Fruit fly (Drosophila melanogaster) whole organism, embryonic: Measurements from ENCODE around the gene Cdk1.
A peak's percentile ranks its signal among the peaks of the same experiment; 100 is the strongest.

ENCODE experiments used
- Atf3 ChIP-seq: fragments of 200-800 bp; sonication (Bioruptor generic); optimal IDR thresholded peaks from 3 replicates; lab custom pipeline; 2016; ENCODE audit warnings: missing biosample characterization, missing genetic modification characterization
- Atf6 ChIP-seq: fragments of 200-800 bp; sonication (Bioruptor generic); IDR thresholded peaks from 2 replicates; pipeline ENCODE4 v1.3.6; 2022; ENCODE audit warnings: missing biosample characterization, missing genetic modification characterization
- Awh ChIP-seq: fragments of 200-800 bp; sonication (Bioruptor generic); IDR thresholded peaks from 2 replicates; pipeline ENCODE4, ENCODE4 v1.3.6; 2022; ENCODE audit warnings: missing biosample characterization, missing genetic modification characterization
- Blimp-1 ChIP-seq: fragments of 200-800 bp; sonication (Bioruptor generic); optimal IDR thresholded peaks from 3 replicates; lab custom pipeline; 2018; ENCODE audit warnings: missing biosample characterization, missing genetic modification characterization, mild to moderate bottlenecking, moderate library complexity, missing genetic modification reagents
- CG11560 ChIP-seq: fragments of 200-800 bp; sonication (Bioruptor generic); IDR thresholded peaks from 3 replicates; pipeline ENCODE4 v1.3.6; 2022; ENCODE audit warnings: missing biosample characterization, missing genetic modification characterization
- CG1832 ChIP-seq: fragments of 200-800 bp; sonication (Bioruptor generic); optimal IDR thresholded peaks from 2 replicates; lab custom pipeline; 2017; ENCODE audit warnings: missing biosample characterization, mild to moderate bottlenecking, missing genetic modification characterization, inconsistent platforms
- CG18599 ChIP-seq: fragments of 200-800 bp; sonication (Bioruptor generic); optimal IDR thresholded peaks from 3 replicates; lab custom pipeline; 2017; ENCODE audit warnings: missing biosample characterization, missing genetic modification characterization, mild to moderate bottlenecking, moderate library complexity, missing genetic modification reagents
- CG2202 ChIP-seq: fragments of 200-800 bp; sonication (Bioruptor generic); optimal IDR thresholded peaks from 2 replicates; lab custom pipeline; 2018; ENCODE audit warnings: missing biosample characterization, mild to moderate bottlenecking, missing genetic modification characterization
- CG4617 ChIP-seq: fragments of 200-800 bp; sonication (Bioruptor generic); optimal IDR thresholded peaks from 3 replicates; lab custom pipeline; 2016; ENCODE audit warnings: missing biosample characterization, missing genetic modification characterization, borderline replicate concordance
- CG6683 ChIP-seq: fragments of 200-800 bp; sonication (Bioruptor generic); optimal IDR thresholded peaks from 2 replicates; lab custom pipeline; 2017; ENCODE audit warnings: missing biosample characterization, mild to moderate bottlenecking, missing genetic modification characterization, missing genetic modification reagents
- CG6689 ChIP-seq: fragments of 200-800 bp; sonication (Bioruptor generic); IDR thresholded peaks from 2 replicates; pipeline ENCODE4 v1.3.6; 2022; ENCODE audit warnings: missing biosample characterization, missing genetic modification characterization
- CG7556 ChIP-seq: fragments of 200-800 bp; sonication (Bioruptor generic); optimal IDR thresholded peaks from 2 replicates; lab custom pipeline; 2017; ENCODE audit warnings: missing biosample characterization, mild to moderate bottlenecking, missing genetic modification characterization
- CG7987 ChIP-seq: fragments of 200-800 bp; sonication (Bioruptor generic); optimal IDR thresholded peaks from 2 replicates; lab custom pipeline; 2018; ENCODE audit warnings: missing biosample characterization, mild to moderate bottlenecking, missing genetic modification characterization, moderate library complexity
- CG8281 ChIP-seq: fragments of 200-800 bp; sonication (Bioruptor generic); optimal IDR thresholded peaks from 2 replicates; lab custom pipeline; 2018; ENCODE audit warnings: missing biosample characterization, mild to moderate bottlenecking, missing genetic modification characterization, moderate library complexity
- CG8924 ChIP-seq: fragments of 200-800 bp; optimal IDR thresholded peaks from 3 replicates; lab custom pipeline; 2019; ENCODE audit warnings: missing biosample characterization, mild to moderate bottlenecking, missing genetic modification characterization, moderate library complexity
- CG9817 ChIP-seq: fragments of 200-800 bp; sonication (Bioruptor generic); optimal IDR thresholded peaks from 2 replicates; lab custom pipeline; 2018; ENCODE audit warnings: missing biosample characterization, mild to moderate bottlenecking, missing genetic modification characterization, moderate library complexity
- CrebB ChIP-seq: fragments of 200-800 bp; sonication (Bioruptor generic); optimal IDR thresholded peaks from 3 replicates; lab custom pipeline; 2018; ENCODE audit warnings: missing biosample characterization, mild to moderate bottlenecking, missing genetic modification characterization
- Dfd ChIP-seq, 2 experiments: fragments of >200 bp; optimal IDR thresholded peaks; 2 replicates each; lab custom pipeline; 2017; ENCODE audit warnings: missing biosample characterization in 2 of 2, missing genetic modification characterization in 2 of 2
- Dll ChIP-seq: fragments of 200-800 bp; sonication (Bioruptor generic); IDR thresholded peaks from 4 replicates; pipeline ENCODE4 v1.3.6; 2022; ENCODE audit warnings: missing biosample characterization, missing genetic modification characterization; ENCODE audit not compliant: partially characterized antibody
- Fer1 ChIP-seq: fragments of 200-800 bp; sonication (Bioruptor generic); optimal IDR thresholded peaks from 2 replicates; lab custom pipeline; 2017; ENCODE audit warnings: missing biosample characterization, mild to moderate bottlenecking, missing genetic modification characterization
- Gug ChIP-seq: fragments of 200-800 bp; sonication (Bioruptor generic); IDR thresholded peaks from 4 replicates; pipeline ENCODE4 v1.3.6; 2022; ENCODE audit warnings: missing biosample characterization, missing genetic modification characterization
- Hey ChIP-seq: fragments of 200-800 bp; sonication (Bioruptor generic); optimal IDR thresholded peaks from 3 replicates; lab custom pipeline; 2018; ENCODE audit warnings: missing biosample characterization, mild to moderate bottlenecking, missing genetic modification characterization
- HmgD ChIP-seq: fragments of 200-800 bp; sonication (Bioruptor generic); optimal IDR thresholded peaks from 3 replicates; lab custom pipeline; 2016; ENCODE audit warnings: missing biosample characterization, missing genetic modification characterization
- Hr3 ChIP-seq: fragments of 200-800 bp; sonication (Bioruptor generic); optimal IDR thresholded peaks from 3 replicates; lab custom pipeline; 2016; ENCODE audit warnings: missing biosample characterization, missing genetic modification characterization
- NC2α ChIP-seq: fragments of 200-800 bp; sonication (Bioruptor generic); optimal IDR thresholded peaks from 2 replicates; lab custom pipeline; 2016; ENCODE audit warnings: missing biosample characterization, missing genetic modification characterization
- NFAT ChIP-seq: fragments of 200-800 bp; sonication (Bioruptor generic); IDR thresholded peaks from 2 replicates; pipeline ENCODE4 v1.3.6; 2022; ENCODE audit warnings: missing biosample characterization, missing genetic modification characterization
- Nf-YC ChIP-seq: fragments of 200-800 bp; optimal IDR thresholded peaks from 3 replicates; lab custom pipeline; 2019; ENCODE audit warnings: missing biosample characterization, mild to moderate bottlenecking, missing genetic modification characterization, moderate library complexity
- Ravus ChIP-seq: fragments of 200-800 bp; sonication (Bioruptor generic); IDR thresholded peaks from 2 replicates; pipeline ENCODE4 v1.3.6; 2022; ENCODE audit warnings: missing biosample characterization, missing genetic modification characterization
- Xrp1 ChIP-seq: fragments of 200-800 bp; sonication (Bioruptor generic); IDR thresholded peaks from 2 replicates; pipeline ENCODE4 v1.3.6; 2022; ENCODE audit warnings: missing biosample characterization, missing genetic modification characterization
- aop ChIP-seq: fragments of 200-800 bp; sonication (Bioruptor generic); IDR thresholded peaks from 2 replicates; pipeline ENCODE4 v1.3.6; 2022; ENCODE audit warnings: missing biosample characterization, missing genetic modification characterization
- ap ChIP-seq: fragments of 200-800 bp; sonication (Bioruptor generic); IDR thresholded peaks from 2 replicates; pipeline ENCODE4 v1.3.6; 2022; ENCODE audit warnings: missing biosample characterization, missing genetic modification characterization
- ase ChIP-seq: fragments of 200-800 bp; sonication (Bioruptor generic); IDR thresholded peaks from 3 replicates; pipeline ENCODE4 v1.3.6; 2022; ENCODE audit warnings: missing biosample characterization, missing genetic modification characterization
- ash1 ChIP-seq: fragments of 200-800 bp; sonication (Bioruptor generic); optimal IDR thresholded peaks from 2 replicates; lab custom pipeline; 2018; ENCODE audit warnings: missing biosample characterization, mild to moderate bottlenecking, missing genetic modification characterization
- chif ChIP-seq, 2 experiments: fragments of 200-800 bp; sonication (Bioruptor generic); optimal IDR thresholded peaks; 3 replicates each; lab custom pipeline; 2016; ENCODE audit warnings: missing biosample characterization in 2 of 2, missing genetic modification characterization in 2 of 2
- crc ChIP-seq: fragments of 200-800 bp; sonication (Bioruptor generic); optimal IDR thresholded peaks from 2 replicates; lab custom pipeline; 2016; ENCODE audit warnings: missing biosample characterization, missing genetic modification characterization
- dati ChIP-seq: fragments of 200-800 bp; sonication (Bioruptor generic); IDR thresholded peaks from 2 replicates; pipeline ENCODE4 v1.3.6; 2022; ENCODE audit warnings: missing biosample characterization, missing genetic modification characterization
- en ChIP-seq: fragments of 200-800 bp; sonication (Bioruptor generic); optimal IDR thresholded peaks from 2 replicates; lab custom pipeline; 2016; ENCODE audit warnings: missing biosample characterization, missing genetic modification characterization
- eve ChIP-seq, 2 experiments: fragments of >200 bp; optimal IDR thresholded peaks; 2 replicates each; lab custom pipeline; 2017; ENCODE audit warnings: missing biosample characterization in 2 of 2, missing genetic modification characterization in 2 of 2
- gcm2 ChIP-seq: fragments of 200-800 bp; sonication (Bioruptor generic); optimal IDR thresholded peaks from 2 replicates; lab custom pipeline; 2016; ENCODE audit warnings: missing biosample characterization, missing genetic modification characterization
- gro ChIP-seq: fragments of 200-800 bp; sonication (Bioruptor generic); optimal IDR thresholded peaks from 2 replicates; lab custom pipeline; 2016; ENCODE audit warnings: missing biosample characterization, missing genetic modification characterization
- hbn ChIP-seq: fragments of 200-800 bp; sonication (Bioruptor generic); IDR thresholded peaks from 2 replicates; pipeline ENCODE4 v1.3.6; 2022; ENCODE audit warnings: missing biosample characterization, missing genetic modification characterization; ENCODE audit not compliant: partially characterized antibody
- hth ChIP-seq: fragments of >200 bp; optimal IDR thresholded peaks from 2 replicates; lab custom pipeline; 2017; ENCODE audit warnings: inconsistent platforms
- nau ChIP-seq: fragments of 200-800 bp; sonication (Bioruptor generic); optimal IDR thresholded peaks from 3 replicates; lab custom pipeline; 2017; ENCODE audit warnings: missing biosample characterization, mild to moderate bottlenecking, missing genetic modification characterization, missing genetic modification reagents
- pb ChIP-seq: fragments of 200-800 bp; sonication (Bioruptor generic); optimal IDR thresholded peaks from 3 replicates; lab custom pipeline; 2016; ENCODE audit warnings: missing biosample characterization, missing genetic modification characterization
- phol ChIP-seq: fragments of 200-800 bp; sonication (Bioruptor generic); optimal IDR thresholded peaks from 3 replicates; lab custom pipeline; 2018; ENCODE audit warnings: missing biosample characterization, mild to moderate bottlenecking, missing genetic modification characterization, moderate library complexity
- pros ChIP-seq: fragments of 200-800 bp; sonication (Bioruptor generic); optimal IDR thresholded peaks from 3 replicates; lab custom pipeline; 2019; ENCODE audit warnings: missing biosample characterization, mild to moderate bottlenecking, missing genetic modification characterization, moderate library complexity
- repo ChIP-seq: fragments of 200-800 bp; sonication (Bioruptor generic); optimal IDR thresholded peaks from 2 replicates; lab custom pipeline; 2016; ENCODE audit warnings: missing biosample characterization, missing genetic modification characterization
- tgo ChIP-seq: fragments of 200-800 bp; sonication (Bioruptor generic); IDR thresholded peaks from 3 replicates; pipeline ENCODE4 v1.3.6; 2022; ENCODE audit warnings: missing biosample characterization, missing genetic modification characterization
- tll ChIP-seq, 2 experiments: fragments of 200-800 bp in 1 of 2; fragments of >200 bp in 1 of 2; sonication (Bioruptor generic) in 1 of 2; optimal IDR thresholded peaks; 2 replicates each; lab custom pipeline; 2017 to 2019; ENCODE audit warnings: missing biosample characterization in 2 of 2, missing genetic modification characterization in 2 of 2, mild to moderate bottlenecking in 1 of 2, moderate library complexity in 1 of 2
- usp ChIP-seq: fragments of >200 bp; optimal IDR thresholded peaks from 2 replicates; lab custom pipeline; 2017; ENCODE audit warnings: missing biosample characterization, missing genetic modification characterization
- yki ChIP-seq: fragments of >200 bp; optimal IDR thresholded peaks from 3 replicates; lab custom pipeline; 2018
- zen ChIP-seq: fragments of 200-800 bp; sonication (Bioruptor generic); optimal IDR thresholded peaks from 3 replicates; lab custom pipeline; 2018; ENCODE audit warnings: missing biosample characterization, mild to moderate bottlenecking, missing genetic modification characterization, moderate library complexity

The Cdk1 gene

dm6 chr2L:10408122-10408576 is 22.1 kb upstream of the Cdk1 start, which contains the start of the genes Ip259 and RpS27A (continued):
- TF ChIP-seq yki = no peak
- peak; percentile 63 for TF ChIP-seq en (GFP tag; lab: Kevin White, UChicago)
- TF ChIP-seq gro (GFP tag; lab: Kevin White, UChicago) = peak; percentile 61
- peak; percentile 35 for TF ChIP-seq HmgD (GFP tag; lab: Kevin White, UChicago)
- peak; percentile 75 for TF ChIP-seq Awh (GFP tag; lab: Robert Waterston, UW)
- no peak for TF ChIP-seq Hey (tag; lab: Kevin White, UChicago)
- TF ChIP-seq ash1 = no peak
- peak; percentile 57 for TF ChIP-seq CG2202 (tag; lab: Kevin White, UChicago)
- TF ChIP-seq CG18599 (GFP tag; lab: Kevin White, UChicago) = no peak
- TF ChIP-seq CG6689 = peak; percentile 59
- TF ChIP-seq Blimp-1 (GFP tag; lab: Kevin White, UChicago) = no peak
- TF ChIP-seq NFAT (GFP tag; lab: Robert Waterston, UW) = no peak; the same call in 1 of the 2 replicates
- peak; percentile 56 for TF ChIP-seq crc
- peak; percentile 66 for TF ChIP-seq Atf6
- no peak for TF ChIP-seq aop (GFP tag; lab: Robert Waterston, UW)
- peak; percentile 85 for TF ChIP-seq phol (tag; lab: Kevin White, UChicago)
- TF ChIP-seq nau (GFP tag; lab: Kevin White, UChicago) = peak; percentile 69
- peak; percentile 71 for TF ChIP-seq pb
- TF ChIP-seq Nf-YC = peak; percentile 56
- TF ChIP-seq Ravus (GFP tag; lab: Robert Waterston, UW) = no peak
- peak; percentile 70 for TF ChIP-seq CG9817 (tag; lab: Kevin White, UChicago)
- peak; percentile 58 for TF ChIP-seq dati (GFP tag; lab: Robert Waterston, UW)
- no peak for TF ChIP-seq CG11560 (tag; lab: Robert Waterston, UW)
- TF ChIP-seq CG1832 (GFP tag; lab: Kevin White, UChicago) = no peak
- peak; percentile 10 for TF ChIP-seq gcm2 (GFP tag; lab: Kevin White, UChicago)
- no peak for TF ChIP-seq tll (GFP tag; optimal IDR thresholded peaks at IDR 0.05; lab: Kevin White, UChicago)
- peak; percentile 33 for TF ChIP-seq Hr3
- TF ChIP-seq CG4617 (GFP tag; lab: Kevin White, UChicago) = peak; percentile 46
- TF ChIP-seq CG8924 (tag; lab: Kevin White, UChicago) = peak; percentile 61
- TF ChIP-seq ase (GFP tag; lab: Robert Waterston, UW) = peak; percentile 65; the same call in 2 of the 3 replicates
- no peak for TF ChIP-seq usp (GFP tag; lab: Kevin White, UChicago)
- TF ChIP-seq Xrp1 = no peak
- no peak; the same call in 1 of the 2 replicates for TF ChIP-seq ap (GFP tag; lab: Robert Waterston, UW)
- TF ChIP-seq CrebB (tag; lab: Kevin White, UChicago) = peak; percentile 73
- TF ChIP-seq Dfd (GFP tag; optimal IDR thresholded peaks at IDR 0.05; lab: Kevin White, UChicago) = no peak
- TF ChIP-seq NC2α (GFP tag; lab: Kevin White, UChicago) = peak; percentile 47
- TF ChIP-seq Gug (GFP tag; lab: Robert Waterston, UW) = no peak; the same call in 3 of the 4 replicates
- TF ChIP-seq pros (GFP tag; lab: Kevin White, UChicago) = no peak
- no peak for TF ChIP-seq hbn
- TF ChIP-seq Fer1 (GFP tag; lab: Kevin White, UChicago) = peak; percentile 70
- TF ChIP-seq tgo (GFP tag; lab: Robert Waterston, UW) = peak; percentile 55
- TF ChIP-seq chif (GFP tag; optimal IDR thresholded peaks at IDR 0.05; lab: Kevin White, UChicago) = peak; percentile 53 to 75
- no peak for TF ChIP-seq hth (lab: Kevin White, UChicago)
- peak; percentile 39 for TF ChIP-seq repo (GFP tag; lab: Kevin White, UChicago)
- no peak for TF ChIP-seq CG7556 (GFP tag; lab: Kevin White, UChicago)
- TF ChIP-seq zen (tag; lab: Kevin White, UChicago) = peak; percentile 75
- TF ChIP-seq eve (GFP tag; optimal IDR thresholded peaks at IDR 0.05; lab: Kevin White, UChicago) = peak in 1 of 2 experiments; percentile 77
- no peak for TF ChIP-seq Dll
- TF ChIP-seq CG8281 = peak; percentile 47
- peak; percentile 91 for TF ChIP-seq CG7987 (GFP tag; lab: Kevin White, UChicago)
- TF ChIP-seq Atf3 (GFP tag; lab: Kevin White, UChicago) = peak; percentile 61
- TF ChIP-seq CG6683 = peak; percentile 51
